Fruit fly (Drosophila melanogaster): ENCODE results near the gene RPA2.

RPA2 gene

dm6 chr2L:20918056-20918674 is 7.8 kb downstream of the RPA2 start:
- TF ChIP-seq CG3995 (GFP tag; optimal IDR thresholded peaks at IDR 0.05) (no peak), CG6854 (GFP tag; optimal IDR thresholded peaks at IDR 0.05) (no peak), usp (GFP tag; optimal IDR thresholded peaks at IDR 0.05) (no peak), Dip3 (GFP tag; optimal IDR thresholded peaks at IDR 0.05) (peak; percentile 73), CG6654 (GFP tag; optimal IDR thresholded peaks at IDR 0.05) (no peak), CG6272 (GFP tag; IDR thresholded peaks at IDR 0.05) (no peak), Doc3 (GFP tag; IDR thresholded peaks at IDR 0.05; ENCODE audit: partially characterized antibody) (no peak), dm (GFP tag; optimal IDR thresholded peaks at IDR 0.05) (peak; percentile 77), CG34422 (GFP tag; IDR thresholded peaks at IDR 0.05) (peak; percentile 7; the same call in 1 of the 3 replicates), klu (GFP tag; IDR thresholded peaks at IDR 0.05) (no peak), NC2β (GFP tag; optimal IDR thresholded peaks at IDR 0.05) (peak; percentile 78), CG4617 (GFP tag; optimal IDR thresholded peaks at IDR 0.05; ENCODE audit: borderline replicate concordance) (no peak), yki (optimal IDR thresholded peaks at IDR 0.05) (no peak), tap (tag; optimal IDR thresholded peaks at IDR 0.05) (no peak), CG11085 (GFP tag; IDR thresholded peaks at IDR 0.05) (no peak), vfl (GFP tag; optimal IDR thresholded peaks at IDR 0.05) (no peak), inv (GFP tag; IDR thresholded peaks at IDR 0.05; ENCODE audit: partially characterized antibody) (no peak), CG30431 (GFP tag; optimal IDR thresholded peaks at IDR 0.05) (peak; percentile 60), sc (optimal IDR thresholded peaks at IDR 0.05) (no peak), sc (GFP tag; optimal IDR thresholded peaks at IDR 0.05) (no peak), CG17802 (tag; optimal IDR thresholded peaks at IDR 0.05) (no peak), CG13624 (GFP tag; optimal IDR thresholded peaks at IDR 0.05) (peak; percentile 73), Oaz (GFP tag; IDR thresholded peaks at IDR 0.05) (no peak; the same call in 1 of the 2 replicates), fd3F (GFP tag; optimal IDR thresholded peaks at IDR 0.05) (peak; percentile 53), ewg (GFP tag; optimal IDR thresholded peaks at IDR 0.05) (peak; percentile 78), tio (GFP tag; optimal IDR thresholded peaks at IDR 0.05) (peak; percentile 7), gt (GFP tag; IDR thresholded peaks at IDR 0.05) (no peak), unc-4 (GFP tag; IDR thresholded peaks at IDR 0.05; ENCODE audit: partially characterized antibody) (no peak), CG6175 (GFP tag; IDR thresholded peaks at IDR 0.05) (no peak), Chrac-16 (GFP tag; optimal IDR thresholded peaks at IDR 0.05) (no peak), scrt (GFP tag; optimal IDR thresholded peaks at IDR 0.05) (no peak), H2.0 (GFP tag; IDR thresholded peaks at IDR 0.05) (peak; percentile 74), CG18764 (GFP tag; optimal IDR thresholded peaks at IDR 0.05) (no peak), pzg (GFP tag; optimal IDR thresholded peaks at IDR 0.05) (no peak), lab (GFP tag; optimal IDR thresholded peaks at IDR 0.05) (peak; percentile 28), CG31224 (GFP tag; IDR thresholded peaks at IDR 0.05) (no peak), Bgb (GFP tag; IDR thresholded peaks at IDR 0.05; ENCODE audit: partially characterized antibody) (no peak), tup (GFP tag; optimal IDR thresholded peaks at IDR 0.05) (peak; percentile 61), CG17385 (GFP tag; optimal IDR thresholded peaks at IDR 0.05) (no peak), MESR4 (GFP tag; optimal IDR thresholded peaks at IDR 0.05) (no peak), CG14050 (GFP tag; IDR thresholded peaks at IDR 0.05) (peak; percentile 67), her (GFP tag; optimal IDR thresholded peaks at IDR 0.05) (peak; percentile 65), pho (GFP tag; optimal IDR thresholded peaks at IDR 0.05) (peak; percentile 54), sens-2 (GFP tag; IDR thresholded peaks at IDR 0.05) (peak; percentile 58; the same call in 1 of the 2 replicates), Blimp-1 (GFP tag; optimal IDR thresholded peaks at IDR 0.05) (no peak), D19B (GFP tag; optimal IDR thresholded peaks at IDR 0.05) (no peak), PHDP (tag; optimal IDR thresholded peaks at IDR 0.05) (peak; percentile 86), CG10543 (GFP tag; optimal IDR thresholded peaks at IDR 0.05) (peak; percentile 68), CG11504 (tag; optimal IDR thresholded peaks at IDR 0.05) (no peak), MTF-1 (GFP tag; optimal IDR thresholded peaks at IDR 0.05; ENCODE audit: borderline replicate concordance) (no peak), mirr (GFP tag; optimal IDR thresholded peaks at IDR 0.05) (no peak)
